Fruit fly (Drosophila melanogaster): ENCODE results near the gene Abd-B.

DNA sequence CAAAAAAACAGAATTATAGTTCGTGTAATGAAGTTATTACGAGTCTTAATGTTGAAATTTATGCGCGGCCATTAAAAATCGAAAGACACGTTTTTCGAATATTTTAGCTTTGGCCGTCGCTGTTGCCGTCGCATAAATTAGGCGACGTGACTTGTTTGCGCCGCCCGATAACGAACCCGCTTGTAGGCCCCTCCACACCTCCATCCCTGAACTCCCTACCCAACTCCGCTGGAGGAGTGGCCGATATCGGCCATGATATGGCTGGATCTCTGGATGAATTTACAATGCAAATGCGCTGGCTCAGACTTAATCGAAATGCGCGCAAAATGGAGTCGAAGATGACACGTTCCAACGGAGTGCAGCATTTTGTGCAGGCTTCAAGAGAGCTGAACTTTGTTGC lies 17.6 kb downstream of the Abd-B start:
- no peak for TF ChIP-seq D1 (tag; optimal IDR thresholded peaks at IDR 0.05)
- no peak for TF ChIP-seq CG15710 (tag; optimal IDR thresholded peaks at IDR 0.05)
- no peak for TF ChIP-seq Pif1B (GFP tag; optimal IDR thresholded peaks at IDR 0.05)
- no peak for TF ChIP-seq CG4496 (GFP tag; IDR thresholded peaks at IDR 0.05)
- TF ChIP-seq CG14655 (GFP tag; optimal IDR thresholded peaks at IDR 0.05), result no peak
- TF ChIP-seq CG32121 (GFP tag; IDR thresholded peaks at IDR 0.05), result no peak

Measured in whole organism, pupa.